Worm (Caenorhabditis elegans): Measurements from ENCODE around the gene fnta-1.
A peak's percentile ranks its signal among the peaks of the same experiment; 100 is the strongest.

The fnta-1 gene

ce11 chrIV:273299-273698 is 33.2 kb upstream of the fnta-1 start, which contains the start of gene srh-282:
srh-282 (minus strand) TSS chrIV:273399.
- no peak for TF ChIP-seq T26A5.8 (tag; optimal IDR thresholded peaks at IDR 0.05)
- TF ChIP-seq rcor-1 (GFP tag; IDR thresholded peaks at IDR 0.05): no peak
- TF ChIP-seq sdz-38 (tag; optimal IDR thresholded peaks at IDR 0.05): no peak
- TF ChIP-seq xnd-1 (tag; optimal IDR thresholded peaks at IDR 0.05): no peak
- TF ChIP-seq mcd-1 (GFP tag; IDR thresholded peaks at IDR 0.05): no peak
- TF ChIP-seq K12H6.12 (tag; optimal IDR thresholded peaks at IDR 0.05): no peak
- no peak for TF ChIP-seq attf-5 (GFP tag; optimal IDR thresholded peaks at IDR 0.05)

ce11 chrIV:269107-269506 is 29.0 kb upstream of the fnta-1 start, which contains the start of gene T21D12.11:
T21D12.11 (plus strand) TSS chrIV:269407.
- TF ChIP-seq bed-1 (GFP tag; IDR thresholded peaks at IDR 0.05) (no peak), dpff-1 (tag; optimal IDR thresholded peaks at IDR 0.05) (no peak), hmg-1.2 (GFP tag; IDR thresholded peaks at IDR 0.05) (no peak), athp-1 (tag; optimal IDR thresholded peaks at IDR 0.05) (no peak), sea-2 (GFP tag; IDR thresholded peaks at IDR 0.05) (no peak), him-1 (tag; optimal IDR thresholded peaks at IDR 0.05) (no peak), mxl-1 (tag; optimal IDR thresholded peaks at IDR 0.05) (no peak), Y53G8AR.9 (GFP tag; conservative IDR thresholded peaks at IDR 0.05) (no peak), unc-62 (GFP tag; optimal IDR thresholded peaks at IDR 0.05) (no peak)

- TF ChIP-seq F10E7.11 (tag; optimal IDR thresholded peaks at IDR 0.05) (no peak), ztf-25 (GFP tag; IDR thresholded peaks at IDR 0.05) (no peak), F57C9.4 (tag; optimal IDR thresholded peaks at IDR 0.05) (no peak), nfya-2 (GFP tag; IDR thresholded peaks at IDR 0.05) (no peak), C06A6.2 (GFP tag; conservative IDR thresholded peaks at IDR 0.05) (no peak), F22D6.2 (tag; optimal IDR thresholded peaks at IDR 0.05) (no peak), die-1 (tag; optimal IDR thresholded peaks at IDR 0.05) (no peak), hrde-1 (tag; optimal IDR thresholded peaks at IDR 0.05; ENCODE audit: borderline replicate concordance) (no peak), attf-5 (GFP tag; optimal IDR thresholded peaks at IDR 0.05) (no peak)
These were observed 26.0 kb upstream of the fnta-1 start, which contains the start of gene T21D12.12 for ce11 chrIV:266148-266547. T21D12.12 (plus strand) TSS chrIV:266448.

- TF ChIP-seq ama-1 (optimal IDR thresholded peaks at IDR 0.05) (no peak), ama-1 (GFP tag; optimal IDR thresholded peaks at IDR 0.05) (no peak), hmg-1.2 (GFP tag; IDR thresholded peaks at IDR 0.05) (peak; percentile 80; the same call in 1 of the 2 replicates), lin-35 (GFP tag; optimal IDR thresholded peaks at IDR 0.05) (peak in 1 of 3 experiments; percentile 34)
These were observed 24.1 kb upstream of the fnta-1 start, which contains the start of gene pat-6 for ce11 chrIV:264182-264709. pat-6 (minus strand) TSS chrIV:264232.

ce11 chrIV:262460-262859 is 22.4 kb upstream of the fnta-1 start:
- no peak for TF ChIP-seq unc-62 (GFP tag; optimal IDR thresholded peaks at IDR 0.05)
- TF ChIP-seq B0336.3 (GFP tag; IDR thresholded peaks at IDR 0.05): no peak
- no peak for TF ChIP-seq lin-54 (GFP tag; optimal IDR thresholded peaks at IDR 0.05)
- TF ChIP-seq chd-7 (tag; optimal IDR thresholded peaks at IDR 0.05): no peak
- no peak for TF ChIP-seq lin-40 (tag; optimal IDR thresholded peaks at IDR 0.05)

ce11 chrIV:261607-262006 is 21.5 kb upstream of the fnta-1 start, which contains the start of gene pqbp-1.1:
pqbp-1.1 (minus strand) TSS chrIV:261683.
- TF ChIP-seq T07F8.4 (tag; optimal IDR thresholded peaks at IDR 0.05) (no peak), B0035.1 (tag; optimal IDR thresholded peaks at IDR 0.05) (no peak), egl-44 (GFP tag; IDR thresholded peaks at IDR 0.05) (no peak), ztf-26 (tag; optimal IDR thresholded peaks at IDR 0.05) (no peak), F23B12.7 (tag; optimal IDR thresholded peaks at IDR 0.05; ENCODE audit: insufficient read depth) (no peak), snpc-4 (GFP tag; optimal IDR thresholded peaks at IDR 0.05) (no peak), snpc-4 (tag; optimal IDR thresholded peaks at IDR 0.05) (no peak), efl-1 (GFP tag; optimal IDR thresholded peaks at IDR 0.05) (peak; percentile 55), sptf-2 (GFP tag; optimal IDR thresholded peaks at IDR 0.05) (no peak), mcd-1 (GFP tag; IDR thresholded peaks at IDR 0.05) (peak; percentile 88), ceh-100 (GFP tag; IDR thresholded peaks at IDR 0.05) (no peak), somi-1 (GFP tag; optimal IDR thresholded peaks at IDR 0.05) (no peak), ets-4 (GFP tag; optimal IDR thresholded peaks at IDR 0.05) (no peak)

All from whole organism, young adult.